Fruit fly (Drosophila melanogaster): ENCODE data around the gene PolD1.
A peak's percentile ranks its signal among the peaks of the same experiment; 100 is the strongest.

PolD1 gene

DNA sequence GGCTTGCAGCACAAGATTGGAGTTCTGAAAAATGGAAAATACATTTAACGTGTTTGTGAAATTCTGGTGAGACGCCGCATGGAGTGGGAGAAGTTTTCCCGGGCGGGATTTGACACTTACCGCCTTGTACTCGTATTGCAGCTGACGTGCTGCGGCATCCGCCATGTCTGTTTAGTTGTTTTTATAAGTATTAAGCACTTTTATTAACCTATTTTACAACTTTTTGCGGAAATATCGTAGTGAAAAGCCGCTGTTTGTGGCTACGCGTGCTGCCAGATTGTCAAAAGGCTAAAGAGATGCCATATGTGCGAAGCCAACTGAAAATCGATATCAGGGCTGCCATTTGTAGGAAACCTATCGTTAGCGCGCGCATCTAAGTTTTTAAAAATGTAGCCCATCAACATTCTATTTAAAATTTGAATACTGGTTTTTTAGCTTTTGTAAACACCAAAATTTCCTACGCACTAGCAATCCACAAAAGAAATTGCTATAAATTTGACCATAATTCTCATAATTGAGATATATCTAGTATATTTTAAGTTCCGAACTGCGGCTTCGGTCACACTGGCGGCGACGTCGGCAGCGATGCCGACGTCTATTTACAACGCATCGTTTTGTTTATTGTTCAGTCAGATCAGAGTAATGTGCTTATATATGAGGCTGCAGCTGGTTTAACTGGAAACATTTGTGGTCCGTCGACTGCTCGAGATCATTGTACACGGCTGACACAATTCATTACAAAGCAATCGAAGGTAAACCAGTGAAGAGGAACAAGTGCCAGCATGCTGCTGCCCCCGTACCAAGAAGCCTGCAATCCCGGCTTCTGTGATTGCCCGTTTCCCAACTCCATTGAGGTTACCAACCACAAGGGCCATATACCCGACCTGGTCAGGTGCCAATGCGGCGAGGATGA, 19.8 kb downstream of the PolD1 start, which contains the start of the genes Brr2 and CG10516 (continued):
- TF ChIP-seq Atf6 (GFP tag; IDR thresholded peaks at IDR 0.05) (no peak), CG17802 (tag; optimal IDR thresholded peaks at IDR 0.05) (no peak), Dip3 (GFP tag; optimal IDR thresholded peaks at IDR 0.05) (no peak), CG18011 (GFP tag; optimal IDR thresholded peaks at IDR 0.05) (no peak), jumu (GFP tag; optimal IDR thresholded peaks at IDR 0.05) (peak; percentile 43), CG3281 (GFP tag; optimal IDR thresholded peaks at IDR 0.05) (no peak), CG6854 (GFP tag; optimal IDR thresholded peaks at IDR 0.05) (no peak), Abd-B (GFP tag; optimal IDR thresholded peaks at IDR 0.05) (no peak), CG14965 (GFP tag; optimal IDR thresholded peaks at IDR 0.05; ENCODE audit: borderline replicate concordance) (no peak), CG7271 (tag; optimal IDR thresholded peaks at IDR 0.05) (no peak), CG12236 (GFP tag; optimal IDR thresholded peaks at IDR 0.05) (no peak), Nf-YA (GFP tag; IDR thresholded peaks at IDR 0.05) (no peak), Nf-YC (tag; optimal IDR thresholded peaks at IDR 0.05) (no peak), HHEX (GFP tag; optimal IDR thresholded peaks at IDR 0.05) (peak; percentile 11), CG3065 (GFP tag; optimal IDR thresholded peaks at IDR 0.05) (no peak), toy (GFP tag; IDR thresholded peaks at IDR 0.05) (no peak), CG12104 (GFP tag; optimal IDR thresholded peaks at IDR 0.05) (no peak), gsb (GFP tag; IDR thresholded peaks at IDR 0.05) (no peak), CG1602 (GFP tag; optimal IDR thresholded peaks at IDR 0.05) (no peak), Pdp1 (GFP tag; optimal IDR thresholded peaks at IDR 0.05) (peak; percentile 6 to 8), CG12744 (GFP tag; optimal IDR thresholded peaks at IDR 0.05) (no peak), CG2712 (tag; optimal IDR thresholded peaks at IDR 0.05) (no peak), CG8359 (GFP tag; optimal IDR thresholded peaks at IDR 0.05; ENCODE audit: borderline replicate concordance) (no peak), CG10321 (GFP tag; IDR thresholded peaks at IDR 0.05) (no peak), emc (GFP tag; optimal IDR thresholded peaks at IDR 0.05) (no peak), chif (GFP tag; optimal IDR thresholded peaks at IDR 0.05) (no peak), dysf (GFP tag; IDR thresholded peaks at IDR 0.05) (no peak), eve (GFP tag; optimal IDR thresholded peaks at IDR 0.05) (no peak), ap (GFP tag; IDR thresholded peaks at IDR 0.05) (peak; percentile 5; the same call in 1 of the 2 replicates), CG11695 (GFP tag; IDR thresholded peaks at IDR 0.05) (no peak), CG30403 (GFP tag; optimal IDR thresholded peaks at IDR 0.05) (peak; percentile 38), eyg (GFP tag; optimal IDR thresholded peaks at IDR 0.05) (peak; percentile 41), pnt (GFP tag; optimal IDR thresholded peaks at IDR 0.05) (no peak), nerfin-2 (GFP tag; IDR thresholded peaks at IDR 0.05; ENCODE audit: partially characterized antibody) (0 out of 2 replicates have a peak, but pooled peaks have one; percentile 23), CG10431 (GFP tag; optimal IDR thresholded peaks at IDR 0.05) (peak; percentile 30), CG8281 (tag; optimal IDR thresholded peaks at IDR 0.05) (no peak), CG14710 (tag; optimal IDR thresholded peaks at IDR 0.05) (peak; percentile 78), lab (GFP tag; optimal IDR thresholded peaks at IDR 0.05) (no peak), NC2β (GFP tag; optimal IDR thresholded peaks at IDR 0.05) (no peak), grau (tag; optimal IDR thresholded peaks at IDR 0.05) (no peak), HLHmδ (GFP tag; optimal IDR thresholded peaks at IDR 0.05) (no peak), nmo (GFP tag; optimal IDR thresholded peaks at IDR 0.05) (peak; percentile 74), CG31441 (GFP tag; IDR thresholded peaks at IDR 0.05) (peak; percentile 73), CG14667 (GFP tag; IDR thresholded peaks at IDR 0.05) (no peak), pros (GFP tag; optimal IDR thresholded peaks at IDR 0.05) (no peak), H15 (GFP tag; IDR thresholded peaks at IDR 0.05) (no peak), CG3838 (GFP tag; optimal IDR thresholded peaks at IDR 0.05) (no peak), HmgZ (tag; optimal IDR thresholded peaks at IDR 0.05) (peak; percentile 50), Dad (GFP tag; optimal IDR thresholded peaks at IDR 0.05) (no peak)
